Fruit fly (Drosophila melanogaster): ENCODE results near the gene ps.

The ps gene

dm6 chr3R:9480396-9480795 lies 62.7 kb downstream of the ps start (continued):
- TF ChIP-seq Smox (GFP tag; optimal IDR thresholded peaks at IDR 0.05) (no peak), CG8319 (GFP tag; optimal IDR thresholded peaks at IDR 0.05) (no peak), CG10669 (GFP tag; optimal IDR thresholded peaks at IDR 0.05) (no peak), CG31627 (GFP tag; optimal IDR thresholded peaks at IDR 0.05) (no peak), CG15336 (GFP tag; IDR thresholded peaks at IDR 0.05) (peak; percentile 83), fkh (GFP tag; optimal IDR thresholded peaks at IDR 0.05) (no peak), CG6808 (GFP tag; optimal IDR thresholded peaks at IDR 0.05) (no peak), net (GFP tag; optimal IDR thresholded peaks at IDR 0.05) (peak; percentile 28), achi (GFP tag; optimal IDR thresholded peaks at IDR 0.05) (peak; percentile 26), CG11902 (GFP tag; optimal IDR thresholded peaks at IDR 0.05) (no peak), Hr38 (GFP tag; optimal IDR thresholded peaks at IDR 0.05) (no peak), CG6163 (GFP tag; IDR thresholded peaks at IDR 0.05) (peak; percentile 65), vri (GFP tag; optimal IDR thresholded peaks at IDR 0.05) (no peak), Hr4 (GFP tag; optimal IDR thresholded peaks at IDR 0.05) (peak; percentile 52), Blimp-1 (GFP tag; optimal IDR thresholded peaks at IDR 0.05) (no peak), CG3032 (tag; optimal IDR thresholded peaks at IDR 0.05) (no peak), CG8119 (GFP tag; IDR thresholded peaks at IDR 0.05) (peak; percentile 76), CG6276 (GFP tag; optimal IDR thresholded peaks at IDR 0.05) (peak; percentile 48), Eip78C (GFP tag) (peak; percentile 51), CG3919 (GFP tag; optimal IDR thresholded peaks at IDR 0.05) (peak; percentile 49), Gug (GFP tag; IDR thresholded peaks at IDR 0.05) (peak; percentile 66), CG8632 (GFP tag; optimal IDR thresholded peaks at IDR 0.05) (no peak), dsx (GFP tag; optimal IDR thresholded peaks at IDR 0.05; ENCODE audit: poor library complexity, severe bottlenecking) (no peak), pdm3 (GFP tag; optimal IDR thresholded peaks at IDR 0.05) (no peak), eg (GFP tag; IDR thresholded peaks at IDR 0.05) (peak; percentile 63; the same call in 1 of the 3 replicates), Sox14 (GFP tag; optimal IDR thresholded peaks at IDR 0.05) (no peak), dac (GFP tag; optimal IDR thresholded peaks at IDR 0.05) (peak; percentile 11), spab (GFP tag; optimal IDR thresholded peaks at IDR 0.05) (no peak), salr (GFP tag; optimal IDR thresholded peaks at IDR 0.05) (peak in 1 of 2 experiments; percentile 36), cyc (GFP tag; optimal IDR thresholded peaks at IDR 0.05) (no peak), Ets96B (tag; optimal IDR thresholded peaks at IDR 0.05) (no peak), svp (GFP tag) (no peak)

DNA sequence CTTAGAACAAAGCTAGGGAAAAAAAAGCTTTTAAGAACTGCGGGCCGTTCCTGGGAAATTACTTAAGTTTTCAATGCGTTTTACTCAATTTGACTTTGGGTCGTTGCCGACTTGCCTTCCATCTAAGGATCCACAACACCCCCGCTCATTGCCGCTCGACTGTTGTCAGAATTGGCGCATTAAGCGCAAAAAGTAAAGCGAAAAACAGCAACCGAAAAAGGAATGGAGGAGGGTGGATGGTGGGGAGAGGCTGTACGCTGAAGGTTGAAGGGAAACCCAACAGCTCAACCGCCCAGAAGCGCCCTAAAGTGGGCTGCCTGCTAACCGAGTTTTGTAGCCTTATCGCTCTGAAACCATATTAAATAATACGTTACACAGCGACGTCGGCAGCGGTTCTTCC lies 69.8 kb downstream of the ps start:
- TF ChIP-seq Hr38 (GFP tag; optimal IDR thresholded peaks at IDR 0.05): no peak
- TF ChIP-seq CG16779 (tag; optimal IDR thresholded peaks at IDR 0.05): no peak
- TF ChIP-seq dsx (GFP tag; optimal IDR thresholded peaks at IDR 0.05; ENCODE audit: poor library complexity, severe bottlenecking): no peak

DNA sequence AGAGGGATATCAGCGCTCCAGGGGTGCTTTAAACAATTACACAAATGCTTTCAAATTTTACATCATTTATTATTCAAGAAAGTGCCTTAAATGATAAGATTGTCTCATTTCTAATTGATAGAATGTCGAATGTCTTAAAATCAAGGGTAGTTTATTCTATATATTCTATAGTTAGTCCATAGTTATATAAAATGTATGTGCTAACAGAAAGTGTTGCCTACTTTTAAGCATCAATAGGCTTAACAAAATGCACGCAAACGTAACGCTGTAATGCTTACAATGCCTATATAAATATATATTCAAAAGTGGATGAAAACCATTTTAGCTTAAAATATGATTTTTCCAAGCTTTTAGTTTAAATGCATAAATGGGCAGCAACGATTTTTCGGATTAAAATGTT lies 70.2 kb downstream of the ps start:
- TF ChIP-seq pdm3 (GFP tag; optimal IDR thresholded peaks at IDR 0.05): no peak
- TF ChIP-seq CG3919 (GFP tag; optimal IDR thresholded peaks at IDR 0.05): no peak
- no peak for TF ChIP-seq CG15336 (GFP tag; IDR thresholded peaks at IDR 0.05)
- no peak for TF ChIP-seq CG6276 (GFP tag; optimal IDR thresholded peaks at IDR 0.05)
- no peak for TF ChIP-seq CG6163 (GFP tag; IDR thresholded peaks at IDR 0.05)
- TF ChIP-seq Met (GFP tag; optimal IDR thresholded peaks at IDR 0.05): no peak
- TF ChIP-seq Eip78C (GFP tag): peak; percentile 65

DNA sequence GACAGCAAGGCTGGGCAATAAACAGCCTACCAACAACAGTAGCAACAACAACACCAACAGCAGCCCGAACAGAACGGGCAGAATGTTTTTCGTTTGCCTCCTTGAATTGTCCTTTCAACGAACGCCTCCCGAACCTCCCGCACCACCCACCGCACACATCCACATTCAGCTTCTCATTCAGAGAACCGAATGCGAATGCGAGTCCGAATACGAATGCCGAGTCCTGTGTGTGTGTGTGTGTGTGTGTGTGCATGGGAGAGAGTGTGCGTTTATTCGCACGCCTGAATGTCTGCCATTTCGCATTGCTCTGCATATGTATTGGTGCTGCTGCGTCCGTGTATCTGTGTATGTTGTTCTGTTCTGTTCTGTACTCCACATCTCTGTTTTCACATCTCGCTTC lies 70.8 kb downstream of the ps start:
- TF ChIP-seq CG15336 (GFP tag; IDR thresholded peaks at IDR 0.05) (no peak), CG11294 (GFP tag; IDR thresholded peaks at IDR 0.05) (no peak), Hr39 (GFP tag; optimal IDR thresholded peaks at IDR 0.05) (no peak), CG31627 (GFP tag; optimal IDR thresholded peaks at IDR 0.05) (no peak), Sox102F (GFP tag; optimal IDR thresholded peaks at IDR 0.05) (no peak), Blimp-1 (GFP tag; optimal IDR thresholded peaks at IDR 0.05) (no peak), CG6276 (GFP tag; optimal IDR thresholded peaks at IDR 0.05) (no peak), CG32006 (GFP tag; optimal IDR thresholded peaks at IDR 0.05) (no peak), Sox14 (GFP tag; optimal IDR thresholded peaks at IDR 0.05) (no peak), Lpt (GFP tag; optimal IDR thresholded peaks at IDR 0.05) (no peak), CG6854 (GFP tag; optimal IDR thresholded peaks at IDR 0.05) (no peak), CG11902 (GFP tag; optimal IDR thresholded peaks at IDR 0.05) (no peak), Met (GFP tag; optimal IDR thresholded peaks at IDR 0.05) (no peak), Ets21C (GFP tag; optimal IDR thresholded peaks at IDR 0.05) (no peak), net (GFP tag; optimal IDR thresholded peaks at IDR 0.05) (no peak)

All from whole organism, prepupa.